Fruit fly (Drosophila melanogaster) Kc167 (cell line): ENCODE data around the gene eIF2Bbeta.

Experiments
- Sin3A ChIP-seq: fragments of >200 bp; optimal IDR thresholded peaks from 2 replicates; lab custom pipeline; 2018; ENCODE audit warnings: missing external identifiers
- h ChIP-seq: fragments of >200 bp; optimal IDR thresholded peaks from 3 replicates; lab custom pipeline; 2018; ENCODE audit warnings: missing external identifiers
- psq ChIP-seq: fragments of >200 bp; optimal IDR thresholded peaks from 2 replicates; lab custom pipeline; 2017; ENCODE audit warnings: missing external identifiers
- ttk ChIP-seq: sonication (Bioruptor generic); optimal IDR thresholded peaks from 2 replicates; lab custom pipeline; 2017; ENCODE audit warnings: missing external identifiers

dm6 chrX:2703693-2704092 lies 678 bp upstream of the eIF2Bbeta start, which contains the start of gene Ugalt:
- TF ChIP-seq ttk (lab: Kevin White, UChicago), result no peak
- no peak for TF ChIP-seq psq (lab: Kevin White, UChicago)
- TF ChIP-seq Sin3A (lab: Kevin White, UChicago), result no peak
- TF ChIP-seq h, result no peak
